Fruit fly (Drosophila melanogaster) whole organism, embryonic: ENCODE data around the gene Rbp.

Source experiments
- CG12659 ChIP-seq: fragments of 200-800 bp; sonication (Bioruptor generic); optimal IDR thresholded peaks from 3 replicates; lab custom pipeline; 2017; ENCODE audit warnings: mild to moderate bottlenecking, missing biosample characterization, missing genetic modification reagents, missing genetic modification characterization
- CG1647 ChIP-seq: fragments of 200-800 bp; sonication (Bioruptor generic); optimal IDR thresholded peaks from 3 replicates; lab custom pipeline; 2016; ENCODE audit warnings: missing biosample characterization, missing genetic modification characterization
- CG31224 ChIP-seq: fragments of 200-800 bp; sonication (Bioruptor generic); IDR thresholded peaks from 2 replicates; pipeline ENCODE4 v1.3.6; 2022; ENCODE audit warnings: missing biosample characterization, missing genetic modification characterization
- CG34224 ChIP-seq: fragments of 200-800 bp; sonication (Bioruptor generic); IDR thresholded peaks from 3 replicates; pipeline ENCODE4 v1.3.6; 2022; ENCODE audit warnings: missing biosample characterization, missing genetic modification characterization; ENCODE audit not compliant: partially characterized antibody
- HLH3B ChIP-seq: fragments of 200-800 bp; sonication (Bioruptor generic); IDR thresholded peaks from 2 replicates; pipeline ENCODE4 v1.3.6; 2022; ENCODE audit warnings: missing biosample characterization, missing genetic modification characterization
- ewg ChIP-seq: fragments of 200-800 bp; sonication (Bioruptor generic); optimal IDR thresholded peaks from 3 replicates; lab custom pipeline; 2017; ENCODE audit warnings: mild to moderate bottlenecking, missing biosample characterization, missing genetic modification reagents, missing genetic modification characterization

DNA sequence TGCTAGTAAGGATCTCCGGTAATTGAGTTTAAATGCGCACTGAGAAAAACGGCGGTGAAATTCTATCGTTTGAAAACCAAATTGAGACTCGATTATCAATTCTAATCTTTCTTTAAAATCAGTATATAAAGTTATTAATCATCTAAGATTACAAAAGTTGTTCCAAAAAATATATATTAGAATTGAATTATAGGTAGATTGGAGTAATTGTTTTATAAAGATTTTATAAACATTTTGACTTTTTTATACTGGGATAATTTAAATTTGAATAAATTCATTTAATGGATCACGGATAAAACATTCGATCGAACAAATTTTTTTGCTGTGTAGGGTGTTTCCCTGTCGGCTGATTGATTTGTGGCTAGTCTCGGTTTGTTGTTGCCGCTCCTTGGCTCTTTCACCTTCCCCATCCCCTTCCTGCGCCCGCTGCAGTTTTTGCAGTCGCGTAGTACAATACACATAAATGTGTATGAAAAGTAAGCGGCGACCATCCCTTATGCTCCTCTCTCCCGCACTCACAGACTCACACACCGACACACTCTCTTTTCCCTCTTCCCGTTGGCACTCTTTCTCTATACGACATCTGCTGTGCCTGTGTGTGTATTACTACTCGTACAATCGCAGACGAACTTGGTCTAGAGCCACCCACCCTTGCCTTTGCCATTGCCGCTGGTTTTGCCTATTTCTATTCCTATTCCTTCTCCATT lies 44.5 kb downstream of the Rbp start:
- TF ChIP-seq CG34224 (no peak), HLH3B (peak; percentile 36; the same call in 1 of the 2 replicates), CG31224 (0 out of 2 replicates have a peak, but pooled peaks have one; percentile 6), CG1647 (no peak), ewg (peak; percentile 13), CG12659 (GFP tag; lab: Kevin White, UChicago) (peak; percentile 74)
